Fruit fly (Drosophila melanogaster) whole organism, embryonic: Measurements from ENCODE around the gene Art1.

Source experiments
- Blimp-1 ChIP-seq: fragments of 200-800 bp; sonication (Bioruptor generic); optimal IDR thresholded peaks from 3 replicates; lab custom pipeline; 2018; ENCODE audit warnings: missing biosample characterization, missing genetic modification characterization, mild to moderate bottlenecking, moderate library complexity, missing genetic modification reagents
- CG10147 ChIP-seq: fragments of 200-800 bp; sonication (Bioruptor generic); optimal IDR thresholded peaks from 2 replicates; lab custom pipeline; 2019; ENCODE audit warnings: missing biosample characterization, mild to moderate bottlenecking, missing genetic modification characterization, moderate library complexity
- CG1024 ChIP-seq: fragments of 200-800 bp; sonication (Bioruptor generic); IDR thresholded peaks from 2 replicates; pipeline ENCODE4 v1.3.6; 2022; ENCODE audit warnings: missing biosample characterization, missing genetic modification characterization
- CG10565 ChIP-seq: fragments of 200-800 bp; sonication (Bioruptor generic); optimal IDR thresholded peaks from 3 replicates; lab custom pipeline; 2016; ENCODE audit warnings: missing biosample characterization, mild to moderate bottlenecking, missing genetic modification characterization
- CG11093 ChIP-seq: fragments of 200-800 bp; sonication (Bioruptor generic); IDR thresholded peaks from 3 replicates; pipeline ENCODE4 v1.3.6; 2022; ENCODE audit warnings: missing biosample characterization, missing genetic modification characterization
- CG11398 ChIP-seq: fragments of 200-800 bp; sonication (Bioruptor generic); optimal IDR thresholded peaks from 2 replicates; lab custom pipeline; 2016; ENCODE audit warnings: missing biosample characterization, missing genetic modification characterization
- CG12104 ChIP-seq: fragments of 200-800 bp; sonication (Bioruptor generic); optimal IDR thresholded peaks from 3 replicates; lab custom pipeline; 2016; ENCODE audit warnings: missing biosample characterization, missing genetic modification characterization
- CG14441 ChIP-seq: fragments of 200-800 bp; sonication (Bioruptor generic); IDR thresholded peaks from 2 replicates; pipeline ENCODE4 v1.3.6; 2022; ENCODE audit warnings: missing biosample characterization, missing genetic modification characterization
- CG16779 ChIP-seq: fragments of 200-800 bp; sonication (Bioruptor generic); IDR thresholded peaks from 2 replicates; pipeline ENCODE4 v1.3.6; 2022; ENCODE audit warnings: missing biosample characterization, missing genetic modification characterization
- CG2678 ChIP-seq: fragments of 200-800 bp; sonication (Bioruptor generic); optimal IDR thresholded peaks from 3 replicates; lab custom pipeline; 2019; ENCODE audit warnings: missing biosample characterization, mild to moderate bottlenecking, missing genetic modification characterization, moderate library complexity
- CG2875 ChIP-seq: fragments of 200-800 bp; sonication (Bioruptor generic); optimal IDR thresholded peaks from 2 replicates; lab custom pipeline; 2017; ENCODE audit warnings: missing biosample characterization, mild to moderate bottlenecking, missing genetic modification characterization, missing genetic modification reagents
- CG3838 ChIP-seq: fragments of 200-800 bp; sonication (Bioruptor generic); optimal IDR thresholded peaks from 3 replicates; lab custom pipeline; 2016; ENCODE audit warnings: missing biosample characterization, missing genetic modification characterization
- CG4424 ChIP-seq: fragments of 200-800 bp; sonication (Bioruptor generic); optimal IDR thresholded peaks from 3 replicates; lab custom pipeline; 2016; ENCODE audit warnings: missing biosample characterization, missing genetic modification characterization
- CG4820 ChIP-seq: fragments of 200-800 bp; sonication (Bioruptor generic); optimal IDR thresholded peaks from 3 replicates; lab custom pipeline; 2016; ENCODE audit warnings: missing biosample characterization, missing genetic modification characterization
- CG6254 ChIP-seq: fragments of 200-800 bp; sonication (Bioruptor generic); optimal IDR thresholded peaks from 3 replicates; lab custom pipeline; 2017; ENCODE audit warnings: mild to moderate bottlenecking, missing biosample characterization, missing genetic modification reagents, missing genetic modification characterization
- CG6689 ChIP-seq: fragments of 200-800 bp; sonication (Bioruptor generic); IDR thresholded peaks from 2 replicates; pipeline ENCODE4 v1.3.6; 2022; ENCODE audit warnings: missing biosample characterization, missing genetic modification characterization
- CG6765 ChIP-seq: fragments of 200-800 bp; sonication (Bioruptor generic); optimal IDR thresholded peaks from 3 replicates; lab custom pipeline; 2017; ENCODE audit warnings: missing biosample characterization, mild to moderate bottlenecking, missing genetic modification characterization
- CG7556 ChIP-seq: fragments of 200-800 bp; sonication (Bioruptor generic); optimal IDR thresholded peaks from 2 replicates; lab custom pipeline; 2017; ENCODE audit warnings: missing biosample characterization, mild to moderate bottlenecking, missing genetic modification characterization
- CG8281 ChIP-seq: fragments of 200-800 bp; sonication (Bioruptor generic); optimal IDR thresholded peaks from 2 replicates; lab custom pipeline; 2018; ENCODE audit warnings: missing biosample characterization, mild to moderate bottlenecking, missing genetic modification characterization, moderate library complexity
- CG8478 ChIP-seq: fragments of >200 bp; optimal IDR thresholded peaks from 2 replicates; lab custom pipeline; 2018
- CG9437 ChIP-seq: fragments of 200-800 bp; sonication (Bioruptor generic); optimal IDR thresholded peaks from 2 replicates; lab custom pipeline; 2018; ENCODE audit warnings: missing biosample characterization, mild to moderate bottlenecking, missing genetic modification characterization
- CG9609 ChIP-seq: fragments of 200-800 bp; sonication (Bioruptor generic); optimal IDR thresholded peaks from 3 replicates; lab custom pipeline; 2016; ENCODE audit warnings: missing biosample characterization, missing genetic modification characterization
- Ets65A ChIP-seq: fragments of 200-800 bp; sonication (Bioruptor generic); peaks from one replicate; lab custom pipeline; 2016; ENCODE audit warnings: missing biosample characterization, missing genetic modification characterization
- GATAe ChIP-seq: fragments of 200-800 bp; sonication (Bioruptor generic); conservative IDR thresholded peaks from 2 replicates; pipeline ENCODE4 v1.3.6; 2022; ENCODE audit warnings: missing biosample characterization, missing genetic modification characterization
- HmgD ChIP-seq: fragments of 200-800 bp; sonication (Bioruptor generic); optimal IDR thresholded peaks from 3 replicates; lab custom pipeline; 2016; ENCODE audit warnings: missing biosample characterization, missing genetic modification characterization
- Kr ChIP-seq: fragments of 200-800 bp; sonication (Bioruptor generic); optimal IDR thresholded peaks from 2 replicates; lab custom pipeline; 2017; ENCODE audit warnings: missing biosample characterization, mild to moderate bottlenecking, missing genetic modification characterization
- Lhr ChIP-seq: fragments of 200-800 bp; sonication (Bioruptor generic); optimal IDR thresholded peaks from 3 replicates; lab custom pipeline; 2017; ENCODE audit warnings: mild to moderate bottlenecking, missing biosample characterization, missing genetic modification reagents, missing genetic modification characterization
- NK7.1 ChIP-seq: fragments of 200-800 bp; sonication (Bioruptor generic); optimal IDR thresholded peaks from 3 replicates; lab custom pipeline; 2016; ENCODE audit warnings: missing biosample characterization, missing genetic modification characterization
- PHDP ChIP-seq: fragments of 200-800 bp; sonication (Bioruptor generic); optimal IDR thresholded peaks from 3 replicates; lab custom pipeline; 2018; ENCODE audit warnings: missing biosample characterization, mild to moderate bottlenecking, missing genetic modification characterization, moderate library complexity
- Rx ChIP-seq: fragments of 200-800 bp; sonication (Bioruptor generic); IDR thresholded peaks from 2 replicates; pipeline ENCODE4 v1.3.6; 2022; ENCODE audit warnings: missing biosample characterization, missing genetic modification characterization
- Scr ChIP-seq: fragments of 200-800 bp; sonication (Bioruptor generic); IDR thresholded peaks from 2 replicates; pipeline ENCODE4 v1.3.6; 2022; ENCODE audit warnings: missing biosample characterization, missing genetic modification characterization; ENCODE audit not compliant: partially characterized antibody
- Usf ChIP-seq: fragments of 200-800 bp; sonication (Bioruptor generic); optimal IDR thresholded peaks from 2 replicates; lab custom pipeline; 2017; ENCODE audit warnings: missing genotype, missing biosample characterization, missing genetic modification characterization
- abd-A ChIP-seq: fragments of 200-800 bp; sonication (Bioruptor generic); optimal IDR thresholded peaks from 3 replicates; lab custom pipeline; 2019; ENCODE audit warnings: missing biosample characterization, mild to moderate bottlenecking, missing genetic modification characterization, moderate library complexity
- al ChIP-seq: fragments of 200-800 bp; sonication (Bioruptor generic); IDR thresholded peaks from 2 replicates; pipeline ENCODE4 v1.3.6; 2022; ENCODE audit warnings: missing biosample characterization, missing genetic modification characterization
- aop ChIP-seq: fragments of 200-800 bp; sonication (Bioruptor generic); IDR thresholded peaks from 2 replicates; pipeline ENCODE4 v1.3.6; 2022; ENCODE audit warnings: missing biosample characterization, missing genetic modification characterization
- ato ChIP-seq: fragments of 200-800 bp; sonication (Bioruptor generic); IDR thresholded peaks from 2 replicates; pipeline ENCODE4 v1.3.6; 2022; ENCODE audit warnings: missing biosample characterization, missing genetic modification characterization; ENCODE audit not compliant: partially characterized antibody
- bigmax ChIP-seq: fragments of 200-800 bp; sonication (Bioruptor generic); optimal IDR thresholded peaks from 2 replicates; lab custom pipeline; 2018; ENCODE audit warnings: missing biosample characterization, mild to moderate bottlenecking, missing genetic modification characterization
- br ChIP-seq: fragments of >200 bp; optimal IDR thresholded peaks from 2 replicates; lab custom pipeline; 2017
- chif ChIP-seq, 2 experiments: fragments of 200-800 bp; sonication (Bioruptor generic); optimal IDR thresholded peaks; 3 replicates each; lab custom pipeline; 2016; ENCODE audit warnings: missing biosample characterization in 2 of 2, missing genetic modification characterization in 2 of 2
- corto ChIP-seq: fragments of 200-800 bp; sonication (Bioruptor generic); optimal IDR thresholded peaks from 2 replicates; lab custom pipeline; 2016; ENCODE audit warnings: missing biosample characterization, mild to moderate bottlenecking, missing genetic modification characterization, moderate library complexity
- cwo ChIP-seq: fragments of 200-800 bp; sonication (Bioruptor generic); optimal IDR thresholded peaks from 3 replicates; lab custom pipeline; 2017; ENCODE audit warnings: missing biosample characterization, missing genetic modification characterization, mild to moderate bottlenecking, moderate library complexity, missing genetic modification reagents
- dpn ChIP-seq, 2 experiments: fragments of 200-800 bp; sonication (Bioruptor generic); optimal IDR thresholded peaks; 3 replicates each; lab custom pipeline; 2016; ENCODE audit warnings: missing biosample characterization in 2 of 2, missing genetic modification characterization in 2 of 2
- dysf ChIP-seq: fragments of 200-800 bp; sonication (Bioruptor generic); IDR thresholded peaks from 3 replicates; pipeline ENCODE4 v1.3.6; 2022; ENCODE audit warnings: missing biosample characterization, missing genetic modification characterization
- en ChIP-seq: fragments of 200-800 bp; sonication (Bioruptor generic); optimal IDR thresholded peaks from 2 replicates; lab custom pipeline; 2016; ENCODE audit warnings: missing biosample characterization, missing genetic modification characterization
- fu2 ChIP-seq: fragments of 200-800 bp; sonication (Bioruptor generic); optimal IDR thresholded peaks from 2 replicates; lab custom pipeline; 2016; ENCODE audit warnings: missing biosample characterization, missing genetic modification characterization
- gem ChIP-seq: fragments of 200-800 bp; sonication (Bioruptor generic); optimal IDR thresholded peaks from 2 replicates; lab custom pipeline; 2019; ENCODE audit warnings: missing biosample characterization, mild to moderate bottlenecking, missing genetic modification characterization, moderate library complexity
- mirr ChIP-seq: fragments of 200-800 bp; sonication (Bioruptor generic); optimal IDR thresholded peaks from 3 replicates; lab custom pipeline; 2018; ENCODE audit warnings: missing biosample characterization, mild to moderate bottlenecking, missing genetic modification characterization
- sd ChIP-seq: fragments of 200-800 bp; sonication (Bioruptor generic); optimal IDR thresholded peaks from 3 replicates; lab custom pipeline; 2018; ENCODE audit warnings: missing biosample characterization, mild to moderate bottlenecking, missing genetic modification characterization, moderate library complexity
- slou ChIP-seq: fragments of 200-800 bp; sonication (Bioruptor generic); optimal IDR thresholded peaks from 3 replicates; lab custom pipeline; 2016; ENCODE audit warnings: missing biosample characterization, missing genetic modification characterization
- sob ChIP-seq: fragments of 200-800 bp; sonication (Bioruptor generic); IDR thresholded peaks from 2 replicates; pipeline ENCODE4 v1.3.6; 2022; ENCODE audit warnings: missing biosample characterization, missing genetic modification characterization
- sqz ChIP-seq: fragments of 200-800 bp; sonication (Bioruptor generic); optimal IDR thresholded peaks from 3 replicates; lab custom pipeline; 2018; ENCODE audit warnings: missing biosample characterization, mild to moderate bottlenecking, missing genetic modification characterization
- vnd ChIP-seq: fragments of 200-800 bp; sonication (Bioruptor generic); IDR thresholded peaks from 3 replicates; pipeline ENCODE4 v1.3.6; 2022; ENCODE audit warnings: missing biosample characterization, missing genetic modification characterization; ENCODE audit not compliant: partially characterized antibody
- vvl ChIP-seq: fragments of 200-800 bp; sonication (Bioruptor generic); IDR thresholded peaks from 2 replicates; pipeline ENCODE4 v1.3.6; 2022; ENCODE audit warnings: missing biosample characterization, missing genetic modification characterization

The Art1 gene

dm6 chr3R:10775246-10775645 is 12.8 kb downstream of the Art1 start (continued):
- TF ChIP-seq sob (GFP tag; lab: Robert Waterston, UW) (no peak), bigmax (GFP tag; lab: Kevin White, UChicago) (no peak), vnd (no peak), CG6689 (peak; percentile 42), CG11398 (no peak), aop (GFP tag; lab: Robert Waterston, UW) (0 out of 2 replicates have a peak, but pooled peaks have one; percentile 8), HmgD (GFP tag; lab: Kevin White, UChicago) (no peak), en (GFP tag; lab: Kevin White, UChicago) (no peak), dpn (GFP tag; optimal IDR thresholded peaks at IDR 0.05; lab: Kevin White, UChicago) (no peak), cwo (GFP tag; lab: Kevin White, UChicago) (no peak), CG12104 (GFP tag; lab: Kevin White, UChicago) (no peak), CG7556 (GFP tag; lab: Kevin White, UChicago) (no peak), CG11093 (no peak), CG9437 (no peak), Blimp-1 (no peak), fu2 (GFP tag; lab: Kevin White, UChicago) (no peak), Kr (GFP tag; lab: Kevin White, UChicago) (no peak), al (GFP tag; lab: Robert Waterston, UW) (no peak), Scr (GFP tag; lab: Robert Waterston, UW) (no peak), dysf (GFP tag; lab: Robert Waterston, UW) (peak; percentile 41; the same call in 1 of the 3 replicates), vvl (GFP tag; lab: Robert Waterston, UW) (no peak), br (lab: Kevin White, UChicago) (no peak), corto (GFP tag; lab: Kevin White, UChicago) (no peak), abd-A (no peak), CG10565 (GFP tag; lab: Kevin White, UChicago) (no peak), CG8281 (no peak), ato (GFP tag; lab: Robert Waterston, UW) (no peak), Usf (GFP tag; lab: Kevin White, UChicago) (no peak), CG10147 (GFP tag; lab: Kevin White, UChicago) (no peak), NK7.1 (GFP tag; lab: Kevin White, UChicago) (no peak), Lhr (GFP tag; lab: Kevin White, UChicago) (no peak), gem (tag; lab: Kevin White, UChicago) (no peak), CG2875 (GFP tag; lab: Kevin White, UChicago) (peak; percentile 7), chif (GFP tag; optimal IDR thresholded peaks at IDR 0.05; lab: Kevin White, UChicago) (no peak), CG2678 (tag; lab: Kevin White, UChicago) (no peak), Rx (GFP tag; lab: Robert Waterston, UW) (no peak), mirr (no peak), sqz (GFP tag; lab: Kevin White, UChicago) (no peak), CG6254 (GFP tag; lab: Kevin White, UChicago) (no peak), slou (GFP tag; lab: Kevin White, UChicago) (no peak), CG9609 (GFP tag; lab: Kevin White, UChicago) (no peak), CG8478 (lab: Kevin White, UChicago) (no peak), CG1024 (no peak), CG4424 (no peak), CG16779 (GFP tag; lab: Robert Waterston, UW) (no peak), CG3838 (GFP tag; lab: Kevin White, UChicago) (no peak), CG4820 (GFP tag; lab: Kevin White, UChicago) (no peak), Ets65A (GFP tag; lab: Kevin White, UChicago) (peak; percentile 86), CG14441 (0 out of 2 replicates have a peak, but pooled peaks have one; percentile 19), PHDP (tag; lab: Kevin White, UChicago) (peak; percentile 45), CG6765 (GFP tag; lab: Kevin White, UChicago) (no peak), sd (tag; lab: Kevin White, UChicago) (no peak), GATAe (GFP tag; lab: Robert Waterston, UW) (no peak)
